Worm (Caenorhabditis elegans): ENCODE measurements around the gene F56C3.7.
A peak's percentile ranks its signal among the peaks of the same experiment; 100 is the strongest.

F56C3.7 gene

ce11 chrX:1322997-1323396 is 47.6 kb downstream of the F56C3.7 start:
- TF ChIP-seq madf-2 (tag; optimal IDR thresholded peaks at IDR 0.05): peak; percentile 4
- no peak for TF ChIP-seq elt-2 (tag; optimal IDR thresholded peaks at IDR 0.05)
- no peak for TF ChIP-seq hlh-6 (tag; optimal IDR thresholded peaks at IDR 0.05)
- peak; percentile 18 for TF ChIP-seq K09A11.1 (tag; optimal IDR thresholded peaks at IDR 0.05; ENCODE audit: insufficient read depth)
- TF ChIP-seq npax-4 (tag; optimal IDR thresholded peaks at IDR 0.05): no peak
- TF ChIP-seq che-1 (tag; optimal IDR thresholded peaks at IDR 0.05): no peak
- TF ChIP-seq F13H6.1 (tag; optimal IDR thresholded peaks at IDR 0.05): no peak
- no peak for TF ChIP-seq ets-4 (tag; optimal IDR thresholded peaks at IDR 0.05)
- peak; percentile 98 for TF ChIP-seq sdc-2 (tag; optimal IDR thresholded peaks at IDR 0.05)
- TF ChIP-seq sox-4 (tag; optimal IDR thresholded peaks at IDR 0.05): no peak
- TF ChIP-seq C38D4.7 (GFP tag; optimal IDR thresholded peaks at IDR 0.05): no peak
- TF ChIP-seq ceh-31 (tag; optimal IDR thresholded peaks at IDR 0.05): peak; percentile 69
- no peak for TF ChIP-seq pha-4 (tag; optimal IDR thresholded peaks at IDR 0.05)
- no peak for TF ChIP-seq ceh-48 (tag; optimal IDR thresholded peaks at IDR 0.05)
- peak; percentile 58 for TF ChIP-seq nfya-1 (tag; optimal IDR thresholded peaks at IDR 0.05)
- TF ChIP-seq rnt-1 (tag; optimal IDR thresholded peaks at IDR 0.05): peak; percentile 6
- peak; percentile 97 for TF ChIP-seq unc-42 (tag; optimal IDR thresholded peaks at IDR 0.05)
- peak; percentile 28 for TF ChIP-seq tbx-2 (tag; optimal IDR thresholded peaks at IDR 0.05)
- no peak for TF ChIP-seq hlh-8 (tag; optimal IDR thresholded peaks at IDR 0.05)
- TF ChIP-seq ceh-9 (tag; optimal IDR thresholded peaks at IDR 0.05): no peak
- TF ChIP-seq ahr-1 (tag; optimal IDR thresholded peaks at IDR 0.05): no peak
- TF ChIP-seq ref-2 (tag; optimal IDR thresholded peaks at IDR 0.05): peak; percentile 44
- no peak for TF ChIP-seq ttx-3 (tag; optimal IDR thresholded peaks at IDR 0.05)
- TF ChIP-seq ceh-18 (tag; optimal IDR thresholded peaks at IDR 0.05): peak; percentile 36
- no peak for TF ChIP-seq gmeb-2 (tag; optimal IDR thresholded peaks at IDR 0.05)

DNA sequence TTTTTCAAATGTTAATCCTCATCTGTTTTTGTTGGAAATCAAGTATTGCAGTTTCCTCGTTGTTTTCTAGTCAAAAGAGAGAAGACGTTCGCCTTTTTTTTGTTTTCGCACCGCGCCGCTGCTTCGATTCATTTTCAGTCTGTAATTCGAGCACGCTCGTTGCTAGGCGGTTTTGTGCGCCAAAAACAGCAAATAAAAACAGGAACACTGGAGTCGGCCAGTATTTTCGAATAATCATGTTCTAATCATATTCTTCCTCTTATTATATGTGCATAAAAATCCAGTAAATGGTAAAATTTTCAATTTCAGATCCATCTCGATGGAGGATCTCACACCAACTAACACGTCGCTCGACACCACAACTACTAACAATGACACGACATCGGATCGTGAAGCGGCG is 49.5 kb downstream of the F56C3.7 start, which contains the start of gene pdk-1:
Gene pdk-1 (plus strand): TSS at position 301 of the 400 bp plus-strand sequence.
- TF ChIP-seq pat-9 (tag; optimal IDR thresholded peaks at IDR 0.05): no peak
- TF ChIP-seq rnt-1 (tag; optimal IDR thresholded peaks at IDR 0.05): no peak
- no peak for TF ChIP-seq odd-2 (tag; optimal IDR thresholded peaks at IDR 0.05)
- TF ChIP-seq ceh-6 (GFP tag; optimal IDR thresholded peaks at IDR 0.05): no peak

All from whole organism, late embryonic.